Worm (Caenorhabditis elegans) whole organism, L2 larva: ENCODE data around the gene odr-7.

Experiments used
- C34F6.9 ChIP-seq: fragments of 150-350 bp; optimal IDR thresholded peaks from 2 replicates; lab custom pipeline; 2014; ENCODE audit warnings: missing biosample characterization, missing genetic modification characterization
- ama-1 ChIP-seq: fragments of 150-350 bp; optimal IDR thresholded peaks from 2 replicates; lab custom pipeline; 2018; ENCODE audit warnings: inconsistent platforms
- egl-27 ChIP-seq: sonication (generic microtip); optimal IDR thresholded peaks from 3 replicates; lab custom pipeline; 2017; ENCODE audit warnings: missing biosample characterization, missing genetic modification reagents, missing genetic modification characterization
- lsy-2 ChIP-seq, 2 experiments: fragments of 150-350 bp in 1 of 2; sonication (generic microtip) in 1 of 2; optimal IDR thresholded peaks; 2 replicates each; lab custom pipeline; 2014 to 2017; ENCODE audit warnings: missing biosample characterization in 2 of 2, missing genetic modification characterization in 2 of 2
- peb-1 ChIP-seq: fragments of 150-350 bp; optimal IDR thresholded peaks from 2 replicates; lab custom pipeline; 2014; ENCODE audit warnings: missing biosample characterization, missing genetic modification characterization
- sma-3 ChIP-seq: sonication (generic microtip); optimal IDR thresholded peaks from 2 replicates; lab custom pipeline; 2016; ENCODE audit warnings: missing genetic modification reagents, missing genetic modification characterization, missing compliant biosample characterization
- unc-62 ChIP-seq: fragments of 150-350 bp; optimal IDR thresholded peaks from 2 replicates; lab custom pipeline; 2014; ENCODE audit warnings: missing biosample characterization, missing genetic modification reagents, missing genetic modification characterization
- ztf-11 ChIP-seq: sonication (generic microtip); optimal IDR thresholded peaks from 2 replicates; lab custom pipeline; 2017; ENCODE audit warnings: missing biosample characterization, missing genetic modification characterization

- TF ChIP-seq lsy-2 (tag; optimal IDR thresholded peaks at IDR 0.05; lab: Kevin White, UChicago): no peak
- no peak for TF ChIP-seq unc-62
- TF ChIP-seq sma-3 (GFP tag; lab: Kevin White, UChicago): no peak
- no peak for TF ChIP-seq ama-1 (lab: Kevin White, UChicago)
- TF ChIP-seq egl-27: no peak
- TF ChIP-seq peb-1 (tag; lab: Kevin White, UChicago): no peak
- TF ChIP-seq ztf-11 (tag; lab: Kevin White, UChicago): no peak
- TF ChIP-seq C34F6.9 (tag; lab: Kevin White, UChicago): no peak
Observed at ce11 chrX:12446572-12446971, 14.9 kb downstream of the odr-7 start.
